Worm (Caenorhabditis elegans) whole organism, mixed stage, embryonic: ENCODE results near the gene F33E11.2.

Experiments
- M03D4.4 ChIP-seq: sonication (generic microtip); optimal IDR thresholded peaks from 2 replicates; lab custom pipeline; 2017; ENCODE audit warnings: mild to moderate bottlenecking, missing genetic modification characterization, missing compliant biosample characterization
- bed-3 ChIP-seq: fragments of 200-800 bp; sonication (Bioruptor generic); optimal IDR thresholded peaks from 3 replicates; lab custom pipeline; 2018; ENCODE audit warnings: mild to moderate bottlenecking, missing genetic modification characterization, moderate library complexity, missing compliant biosample characterization
- blmp-1 ChIP-seq: fragments of 150-350 bp; optimal IDR thresholded peaks from 2 replicates; lab custom pipeline; 2014; ENCODE audit warnings: missing biosample characterization, missing genetic modification characterization
- ceh-39 ChIP-seq: fragments of 150-350 bp; optimal IDR thresholded peaks from 2 replicates; lab custom pipeline; 2014; ENCODE audit warnings: missing biosample characterization, missing genetic modification characterization
- ceh-43 ChIP-seq: fragments of 200-800 bp; sonication (Bioruptor generic); optimal IDR thresholded peaks from 2 replicates; lab custom pipeline; 2018; ENCODE audit warnings: mild to moderate bottlenecking, missing genetic modification characterization, moderate library complexity, missing compliant biosample characterization
- ceh-83 ChIP-seq: fragments of 200-800 bp; sonication (Bioruptor generic); optimal IDR thresholded peaks from 2 replicates; lab custom pipeline; 2018; ENCODE audit warnings: mild to moderate bottlenecking, missing genetic modification characterization, missing compliant biosample characterization
- ces-1 ChIP-seq: fragments of 150-350 bp; optimal IDR thresholded peaks from 2 replicates; lab custom pipeline; 2014; ENCODE audit warnings: missing biosample characterization, missing genetic modification reagents, missing genetic modification characterization
- cnd-1 ChIP-seq: fragments of 200-800 bp; sonication (Bioruptor generic); optimal IDR thresholded peaks from 2 replicates; lab custom pipeline; 2018; ENCODE audit warnings: mild to moderate bottlenecking, missing genetic modification characterization, missing compliant biosample characterization
- drap-1 ChIP-seq: fragments of 200-800 bp; sonication (Bioruptor generic); optimal IDR thresholded peaks from 3 replicates; lab custom pipeline; 2018; ENCODE audit warnings: mild to moderate bottlenecking, missing genetic modification characterization, missing compliant biosample characterization
- elt-1 ChIP-seq: sonication (generic microtip); optimal IDR thresholded peaks from 2 replicates; lab custom pipeline; 2017; ENCODE audit warnings: missing genetic modification characterization, mild to moderate bottlenecking, missing compliant biosample characterization, antibody characterized with exemption, moderate library complexity, borderline replicate concordance; ENCODE audit not compliant: insufficient read depth
- elt-3 ChIP-seq: fragments of 150-350 bp; optimal IDR thresholded peaks from 2 replicates; lab custom pipeline; 2014; ENCODE audit warnings: missing biosample characterization, missing genetic modification characterization
- flh-1 ChIP-seq: fragments of 200-800 bp; sonication (Bioruptor generic); optimal IDR thresholded peaks from 2 replicates; lab custom pipeline; 2018; ENCODE audit warnings: mild to moderate bottlenecking, missing genetic modification characterization, moderate library complexity, missing compliant biosample characterization
- ham-2 ChIP-seq: fragments of 200-800 bp; sonication (Bioruptor generic); optimal IDR thresholded peaks from 2 replicates; lab custom pipeline; 2018; ENCODE audit warnings: mild to moderate bottlenecking, missing genetic modification characterization, missing compliant biosample characterization
- hlh-1 ChIP-seq: fragments of 150-350 bp; optimal IDR thresholded peaks from 2 replicates; lab custom pipeline; 2014; ENCODE audit warnings: missing biosample characterization, missing genetic modification reagents, missing genetic modification characterization
- lin-32 ChIP-seq: fragments of 200-800 bp; sonication (Bioruptor generic); optimal IDR thresholded peaks from 2 replicates; lab custom pipeline; 2018; ENCODE audit warnings: mild to moderate bottlenecking, missing genetic modification characterization, missing compliant biosample characterization
- lsy-2 ChIP-seq: fragments of 150-350 bp; optimal IDR thresholded peaks from 2 replicates; lab custom pipeline; 2014; ENCODE audit warnings: missing biosample characterization, missing genetic modification characterization
- mab-5 ChIP-seq: fragments of 150-350 bp; optimal IDR thresholded peaks from 2 replicates; lab custom pipeline; 2014; ENCODE audit warnings: missing biosample characterization, missing genetic modification characterization
- mep-1 ChIP-seq: fragments of 150-350 bp; optimal IDR thresholded peaks from 2 replicates; lab custom pipeline; 2017; ENCODE audit warnings: missing biosample characterization, missing genetic modification reagents, missing genetic modification characterization, inconsistent platforms
- mls-2 ChIP-seq: sonication (generic microtip); optimal IDR thresholded peaks from 2 replicates; lab custom pipeline; 2016; ENCODE audit warnings: mild to moderate bottlenecking, missing genetic modification characterization, moderate library complexity, missing compliant biosample characterization
- nhr-12 ChIP-seq: fragments of 150-350 bp; optimal IDR thresholded peaks from 2 replicates; lab custom pipeline; 2014; ENCODE audit warnings: missing biosample characterization, missing genetic modification characterization
- nhr-2 ChIP-seq: fragments of 150-350 bp; optimal IDR thresholded peaks from 2 replicates; lab custom pipeline; 2014; ENCODE audit warnings: missing biosample characterization, missing genetic modification characterization
- nhr-237 ChIP-seq: fragments of 150-350 bp; optimal IDR thresholded peaks from 2 replicates; lab custom pipeline; 2014; ENCODE audit warnings: missing biosample characterization, missing genetic modification characterization
- nhr-28 ChIP-seq: fragments of 150-350 bp; optimal IDR thresholded peaks from 2 replicates; lab custom pipeline; 2014; ENCODE audit warnings: missing biosample characterization, missing genetic modification characterization
- nhr-76 ChIP-seq: sonication (generic microtip); optimal IDR thresholded peaks from 2 replicates; lab custom pipeline; 2017; ENCODE audit warnings: missing biosample characterization, missing genetic modification characterization
- pha-4 ChIP-seq: fragments of 150-350 bp; optimal IDR thresholded peaks from 2 replicates; lab custom pipeline; 2018; ENCODE audit warnings: missing biosample characterization, missing genetic modification reagents, missing genetic modification characterization
- sem-2 ChIP-seq: fragments of 200-800 bp; sonication (Bioruptor generic); optimal IDR thresholded peaks from 2 replicates; lab custom pipeline; 2018; ENCODE audit warnings: mild to moderate bottlenecking, missing genetic modification characterization, missing compliant biosample characterization
- snpc-4 ChIP-seq: fragments of 150-350 bp; optimal IDR thresholded peaks from 2 replicates; lab custom pipeline; 2014; ENCODE audit warnings: missing biosample characterization, missing genetic modification characterization
- sptf-1 ChIP-seq: sonication (generic microtip); optimal IDR thresholded peaks from 2 replicates; lab custom pipeline; 2017; ENCODE audit warnings: mild to moderate bottlenecking, missing genetic modification characterization, moderate library complexity, missing compliant biosample characterization
- tbx-8 ChIP-seq: fragments of 200-800 bp; sonication (Bioruptor generic); optimal IDR thresholded peaks from 2 replicates; lab custom pipeline; 2018; ENCODE audit warnings: mild to moderate bottlenecking, missing genetic modification characterization, moderate library complexity, missing compliant biosample characterization
- unc-120 ChIP-seq: sonication (generic microtip); optimal IDR thresholded peaks from 2 replicates; lab custom pipeline; 2017; ENCODE audit warnings: missing genetic modification characterization, missing compliant biosample characterization; ENCODE audit not compliant: poor library complexity, severe bottlenecking
- unc-39 ChIP-seq: fragments of 150-350 bp; optimal IDR thresholded peaks from 2 replicates; lab custom pipeline; 2014; ENCODE audit warnings: missing biosample characterization, missing genetic modification characterization
- zip-8 ChIP-seq: fragments of 150-350 bp; optimal IDR thresholded peaks from 2 replicates; lab custom pipeline; 2014; ENCODE audit warnings: missing biosample characterization, missing genetic modification characterization
- ztf-11 ChIP-seq: fragments of 150-350 bp; optimal IDR thresholded peaks from 2 replicates; lab custom pipeline; 2014; ENCODE audit warnings: missing biosample characterization, missing genetic modification characterization

Gene F33E11.2

DNA sequence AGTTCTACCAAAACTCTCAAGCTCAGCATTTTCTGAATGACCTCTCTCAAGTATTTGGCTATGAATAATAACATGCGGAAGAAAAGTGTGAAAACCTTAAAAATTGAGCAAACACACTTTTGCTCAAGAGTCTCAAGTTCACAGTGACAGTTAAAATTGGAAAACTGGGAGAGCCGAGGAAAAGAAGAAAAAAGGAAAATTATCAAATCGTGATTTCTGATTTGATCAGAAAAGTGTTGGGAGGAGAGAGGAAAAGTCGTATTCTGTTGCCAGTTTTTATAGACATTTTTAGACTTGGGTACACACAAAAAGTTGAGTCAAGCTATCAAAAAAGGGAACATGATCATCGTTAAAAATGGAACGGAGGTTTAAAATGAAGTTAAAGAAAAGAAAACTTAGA lies 33.5 kb downstream of the F33E11.2 start:
- no peak for TF ChIP-seq elt-3 (tag; lab: Kevin White, UChicago)
- no peak for TF ChIP-seq M03D4.4 (tag; lab: Kevin White, UChicago)
- TF ChIP-seq nhr-76 (tag; lab: Kevin White, UChicago) = no peak
- TF ChIP-seq unc-39 = no peak
- no peak for TF ChIP-seq nhr-2 (tag; lab: Kevin White, UChicago)
- TF ChIP-seq hlh-1 (tag; lab: Kevin White, UChicago) = no peak
- no peak for TF ChIP-seq ham-2 (GFP tag; lab: Kevin White, UChicago)

DNA sequence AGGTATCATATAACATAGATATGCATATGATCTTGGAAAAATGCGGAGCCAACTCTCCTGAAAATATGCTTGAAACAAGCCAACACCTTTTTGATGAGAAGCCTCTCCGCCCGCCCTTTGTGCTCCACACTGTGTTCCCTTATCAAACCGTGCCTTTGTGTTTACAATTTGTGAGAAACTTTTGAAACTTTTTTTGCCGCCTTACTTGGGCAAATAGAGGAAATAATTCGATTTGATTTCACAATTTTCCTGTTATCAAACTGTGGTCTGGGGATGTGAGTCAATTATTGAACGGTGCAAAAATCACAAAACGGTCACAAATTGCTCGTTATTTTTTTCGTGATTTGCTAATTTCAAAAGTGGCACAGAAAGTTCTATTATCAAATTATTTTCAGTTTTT lies 34.8 kb downstream of the F33E11.2 start:
- no peak for TF ChIP-seq nhr-12 (tag; lab: Kevin White, UChicago)
- TF ChIP-seq ceh-43 (GFP tag; lab: Kevin White, UChicago) = no peak
- TF ChIP-seq blmp-1 = no peak
- TF ChIP-seq bed-3 (GFP tag; lab: Kevin White, UChicago) = no peak
- TF ChIP-seq zip-8 (tag; lab: Kevin White, UChicago) = no peak
- TF ChIP-seq nhr-2 (tag; lab: Kevin White, UChicago) = no peak
- no peak for TF ChIP-seq M03D4.4 (tag; lab: Kevin White, UChicago)
- no peak for TF ChIP-seq nhr-28 (tag; lab: Kevin White, UChicago)
- TF ChIP-seq mep-1 = no peak
- TF ChIP-seq cnd-1 (tag; lab: Kevin White, UChicago) = no peak
- TF ChIP-seq sptf-1 (tag; lab: Kevin White, UChicago) = no peak
- TF ChIP-seq drap-1 (GFP tag; lab: Kevin White, UChicago) = no peak
- TF ChIP-seq elt-3 (tag; lab: Kevin White, UChicago) = no peak
- no peak for TF ChIP-seq nhr-76 (tag; lab: Kevin White, UChicago)
- no peak for TF ChIP-seq nhr-237 (tag; lab: Kevin White, UChicago)
- TF ChIP-seq ztf-11 = no peak
- no peak for TF ChIP-seq ceh-83 (GFP tag; lab: Kevin White, UChicago)
- TF ChIP-seq ces-1 (GFP tag; lab: Kevin White, UChicago) = no peak
- no peak for TF ChIP-seq elt-1 (tag; lab: Kevin White, UChicago)

DNA sequence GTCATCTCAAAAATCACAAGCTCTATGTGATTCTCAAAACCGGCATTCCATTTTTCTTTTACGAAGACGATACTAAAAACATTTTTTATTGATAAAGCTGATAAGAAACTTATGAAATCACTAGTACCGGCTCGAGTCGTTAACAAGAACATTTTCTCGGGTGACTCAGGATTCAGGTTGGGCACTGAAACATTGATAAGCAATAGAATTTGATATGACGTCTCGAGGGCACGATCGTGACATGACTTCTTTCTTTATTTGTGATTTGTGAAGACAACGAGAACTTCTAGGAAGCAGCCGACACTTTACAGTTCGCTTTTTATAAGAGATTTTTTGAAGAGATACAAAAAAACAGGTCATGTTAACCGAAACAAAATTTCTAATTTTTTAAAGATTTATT lies 36.0 kb downstream of the F33E11.2 start:
- TF ChIP-seq nhr-76 (tag; lab: Kevin White, UChicago) = no peak
- TF ChIP-seq, all 35 proteins: peak for 0

ce11 chrV:336350-336749 lies 38.6 kb downstream of the F33E11.2 start, which contains the start of gene dmd-8:
TSS of gene dmd-8 (minus strand) at chrV:336450.
- TF ChIP-seq sptf-1 (tag; lab: Kevin White, UChicago) (no peak), tbx-8 (no peak), lsy-2 (tag; lab: Kevin White, UChicago) (no peak), sem-2 (GFP tag; lab: Kevin White, UChicago) (no peak), mab-5 (tag; lab: Kevin White, UChicago) (no peak), pha-4 (tag; lab: Kevin White, UChicago) (no peak), ceh-83 (GFP tag; lab: Kevin White, UChicago) (no peak), nhr-28 (tag; lab: Kevin White, UChicago) (no peak), ceh-39 (tag; lab: Kevin White, UChicago) (no peak), ceh-43 (GFP tag; lab: Kevin White, UChicago) (no peak), nhr-12 (tag; lab: Kevin White, UChicago) (no peak), drap-1 (GFP tag; lab: Kevin White, UChicago) (no peak), flh-1 (GFP tag; lab: Kevin White, UChicago) (no peak), hlh-1 (tag; lab: Kevin White, UChicago) (no peak), bed-3 (GFP tag; lab: Kevin White, UChicago) (no peak), unc-39 (no peak), mls-2 (no peak), snpc-4 (tag; lab: Kevin White, UChicago) (no peak), lin-32 (no peak)

ce11 chrV:342346-342745 lies 44.6 kb downstream of the F33E11.2 start:
- no peak for TF ChIP-seq M03D4.4 (tag; lab: Kevin White, UChicago)
- TF ChIP-seq unc-120 = no peak
- TF ChIP-seq flh-1 (GFP tag; lab: Kevin White, UChicago) = no peak
- TF ChIP-seq elt-1 (tag; lab: Kevin White, UChicago) = no peak
- no peak for TF ChIP-seq pha-4 (tag; lab: Kevin White, UChicago)
- TF ChIP-seq ceh-43 (GFP tag; lab: Kevin White, UChicago) = no peak
- TF ChIP-seq lsy-2 (tag; lab: Kevin White, UChicago) = no peak
- no peak for TF ChIP-seq zip-8 (tag; lab: Kevin White, UChicago)
- no peak for TF ChIP-seq lin-32
- TF ChIP-seq drap-1 (GFP tag; lab: Kevin White, UChicago) = no peak
- no peak for TF ChIP-seq nhr-2 (tag; lab: Kevin White, UChicago)
- no peak for TF ChIP-seq nhr-76 (tag; lab: Kevin White, UChicago)
- no peak for TF ChIP-seq tbx-8
